Fruit fly (Drosophila melanogaster) whole organism, embryonic: ENCODE results near the gene CG8814.
A peak's percentile ranks its signal among the peaks of the same experiment; 100 is the strongest.

Experiments used
- Abd-B ChIP-seq: fragments of 200-800 bp; sonication (Bioruptor generic); optimal IDR thresholded peaks from 2 replicates; lab custom pipeline; 2018; ENCODE audit warnings: missing biosample characterization, mild to moderate bottlenecking, missing genetic modification characterization, moderate library complexity
- Atf6 ChIP-seq: fragments of 200-800 bp; sonication (Bioruptor generic); IDR thresholded peaks from 2 replicates; pipeline ENCODE4 v1.3.6; 2022; ENCODE audit warnings: missing biosample characterization, missing genetic modification characterization
- Awh ChIP-seq: fragments of 200-800 bp; sonication (Bioruptor generic); IDR thresholded peaks from 2 replicates; pipeline ENCODE4, ENCODE4 v1.3.6; 2022; ENCODE audit warnings: missing biosample characterization, missing genetic modification characterization
- CG10274 ChIP-seq: fragments of 200-800 bp; sonication (Bioruptor generic); optimal IDR thresholded peaks from 3 replicates; lab custom pipeline; 2017; ENCODE audit warnings: missing biosample characterization, mild to moderate bottlenecking, missing genetic modification characterization
- CG10366 ChIP-seq: fragments of 200-800 bp; sonication (Bioruptor generic); IDR thresholded peaks from 2 replicates; pipeline ENCODE4 v1.3.6; 2022; ENCODE audit warnings: missing biosample characterization, missing genetic modification characterization
- CG11560 ChIP-seq: fragments of 200-800 bp; sonication (Bioruptor generic); IDR thresholded peaks from 3 replicates; pipeline ENCODE4 v1.3.6; 2022; ENCODE audit warnings: missing biosample characterization, missing genetic modification characterization
- CG11696 ChIP-seq: fragments of 200-800 bp; sonication (Bioruptor generic); IDR thresholded peaks from 2 replicates; pipeline ENCODE4 v1.3.6; 2022; ENCODE audit warnings: missing biosample characterization, missing genetic modification characterization
- CG14441 ChIP-seq: fragments of 200-800 bp; sonication (Bioruptor generic); IDR thresholded peaks from 2 replicates; pipeline ENCODE4 v1.3.6; 2022; ENCODE audit warnings: missing biosample characterization, missing genetic modification characterization
- CG14860 ChIP-seq: fragments of 200-800 bp; sonication (Bioruptor generic); IDR thresholded peaks from 3 replicates; pipeline ENCODE4 v1.3.6; 2022; ENCODE audit warnings: missing biosample characterization, missing genetic modification characterization; ENCODE audit not compliant: partially characterized antibody
- CG15011 ChIP-seq: fragments of 200-800 bp; sonication (Bioruptor generic); optimal IDR thresholded peaks from 3 replicates; lab custom pipeline; 2018; ENCODE audit warnings: missing biosample characterization, mild to moderate bottlenecking, missing genetic modification characterization
- CG17568 ChIP-seq: fragments of 200-800 bp; sonication (Bioruptor generic); optimal IDR thresholded peaks from 2 replicates; lab custom pipeline; 2018; ENCODE audit warnings: missing biosample characterization, mild to moderate bottlenecking, missing genetic modification characterization, moderate library complexity
- CG18619 ChIP-seq: fragments of 200-800 bp; sonication (Bioruptor generic); optimal IDR thresholded peaks from 3 replicates; lab custom pipeline; 2017; ENCODE audit warnings: missing biosample characterization, mild to moderate bottlenecking, missing genetic modification characterization
- CG2199 ChIP-seq: fragments of 200-800 bp; sonication (Bioruptor generic); IDR thresholded peaks from 3 replicates; pipeline ENCODE4 v1.3.6; 2022; ENCODE audit warnings: missing biosample characterization, missing genetic modification characterization
- CG2678 ChIP-seq: fragments of 200-800 bp; sonication (Bioruptor generic); optimal IDR thresholded peaks from 3 replicates; lab custom pipeline; 2019; ENCODE audit warnings: missing biosample characterization, mild to moderate bottlenecking, missing genetic modification characterization, moderate library complexity
- CG2889 ChIP-seq: fragments of 200-800 bp; sonication (Bioruptor generic); IDR thresholded peaks from 3 replicates; pipeline ENCODE4 v1.3.6; 2022; ENCODE audit warnings: missing biosample characterization, missing genetic modification characterization
- CG31388 ChIP-seq: fragments of 200-800 bp; sonication (Bioruptor generic); optimal IDR thresholded peaks from 2 replicates; lab custom pipeline; 2016; ENCODE audit warnings: missing biosample characterization, missing genetic modification characterization
- CG3726 ChIP-seq: fragments of 200-800 bp; sonication (Bioruptor generic); IDR thresholded peaks from 3 replicates; pipeline ENCODE4, ENCODE4 v1.3.6; 2022; ENCODE audit warnings: missing biosample characterization, missing genetic modification characterization
- CG6254 ChIP-seq: fragments of 200-800 bp; sonication (Bioruptor generic); optimal IDR thresholded peaks from 3 replicates; lab custom pipeline; 2017; ENCODE audit warnings: mild to moderate bottlenecking, missing biosample characterization, missing genetic modification reagents, missing genetic modification characterization
- CG7987 ChIP-seq: fragments of 200-800 bp; sonication (Bioruptor generic); optimal IDR thresholded peaks from 2 replicates; lab custom pipeline; 2018; ENCODE audit warnings: missing biosample characterization, mild to moderate bottlenecking, missing genetic modification characterization, moderate library complexity
- CG8388 ChIP-seq: fragments of 200-800 bp; sonication (Bioruptor generic); optimal IDR thresholded peaks from 2 replicates; lab custom pipeline; 2019; ENCODE audit warnings: missing biosample characterization, mild to moderate bottlenecking, missing genetic modification characterization, moderate library complexity
- CG9609 ChIP-seq: fragments of 200-800 bp; sonication (Bioruptor generic); optimal IDR thresholded peaks from 3 replicates; lab custom pipeline; 2016; ENCODE audit warnings: missing biosample characterization, missing genetic modification characterization
- CG9932 ChIP-seq: fragments of 200-800 bp; sonication (Bioruptor generic); IDR thresholded peaks from 2 replicates; pipeline ENCODE4 v1.3.6; 2022; ENCODE audit warnings: missing biosample characterization, missing genetic modification characterization
- CoRest ChIP-seq: fragments of 200-800 bp; sonication (Bioruptor generic); optimal IDR thresholded peaks from 3 replicates; lab custom pipeline; 2018; ENCODE audit warnings: missing biosample characterization, mild to moderate bottlenecking, missing genetic modification characterization, moderate library complexity
- Hr3 ChIP-seq: fragments of 200-800 bp; sonication (Bioruptor generic); optimal IDR thresholded peaks from 3 replicates; lab custom pipeline; 2016; ENCODE audit warnings: missing biosample characterization, missing genetic modification characterization
- NFAT ChIP-seq: fragments of 200-800 bp; sonication (Bioruptor generic); IDR thresholded peaks from 2 replicates; pipeline ENCODE4 v1.3.6; 2022; ENCODE audit warnings: missing biosample characterization, missing genetic modification characterization
- Nf-YA ChIP-seq: fragments of 200-800 bp; sonication (Bioruptor generic); IDR thresholded peaks from 2 replicates; pipeline ENCODE4 v1.3.6; 2022; ENCODE audit warnings: missing biosample characterization, missing genetic modification characterization
- Oli ChIP-seq: fragments of 200-800 bp; sonication (Bioruptor generic); optimal IDR thresholded peaks from 2 replicates; lab custom pipeline; 2018; ENCODE audit warnings: missing biosample characterization, mild to moderate bottlenecking, missing genetic modification characterization, moderate library complexity
- Vsx1 ChIP-seq: fragments of 200-800 bp; sonication (Bioruptor generic); optimal IDR thresholded peaks from 2 replicates; lab custom pipeline; 2017; ENCODE audit warnings: missing biosample characterization, mild to moderate bottlenecking, missing genetic modification characterization, missing genetic modification reagents
- YL-1 ChIP-seq: fragments of 200-800 bp; sonication (Bioruptor generic); optimal IDR thresholded peaks from 3 replicates; lab custom pipeline; 2017; ENCODE audit warnings: missing biosample characterization, mild to moderate bottlenecking, missing genetic modification characterization
- aop ChIP-seq: fragments of 200-800 bp; sonication (Bioruptor generic); IDR thresholded peaks from 2 replicates; pipeline ENCODE4 v1.3.6; 2022; ENCODE audit warnings: missing biosample characterization, missing genetic modification characterization
- bcd ChIP-seq: fragments of 200-800 bp; sonication (Bioruptor generic); optimal IDR thresholded peaks from 2 replicates; lab custom pipeline; 2017; ENCODE audit warnings: missing biosample characterization, mild to moderate bottlenecking, missing genetic modification characterization
- dm ChIP-seq: fragments of 200-800 bp; sonication (Bioruptor generic); optimal IDR thresholded peaks from 3 replicates; lab custom pipeline; 2016; ENCODE audit warnings: missing biosample characterization, missing genetic modification characterization
- emc ChIP-seq: fragments of 200-800 bp; sonication (Bioruptor generic); optimal IDR thresholded peaks from 2 replicates; lab custom pipeline; 2016; ENCODE audit warnings: missing biosample characterization, missing genetic modification characterization
- ewg ChIP-seq: fragments of 200-800 bp; sonication (Bioruptor generic); optimal IDR thresholded peaks from 3 replicates; lab custom pipeline; 2017; ENCODE audit warnings: mild to moderate bottlenecking, missing biosample characterization, missing genetic modification reagents, missing genetic modification characterization
- fd64A ChIP-seq: fragments of 200-800 bp; sonication (Bioruptor generic); optimal IDR thresholded peaks from 3 replicates; lab custom pipeline; 2018; ENCODE audit warnings: missing biosample characterization, mild to moderate bottlenecking, missing genetic modification characterization
- grau ChIP-seq: fragments of 200-800 bp; optimal IDR thresholded peaks from 3 replicates; lab custom pipeline; 2019; ENCODE audit warnings: missing biosample characterization, mild to moderate bottlenecking, missing genetic modification characterization, moderate library complexity
- hbn ChIP-seq: fragments of 200-800 bp; sonication (Bioruptor generic); IDR thresholded peaks from 2 replicates; pipeline ENCODE4 v1.3.6; 2022; ENCODE audit warnings: missing biosample characterization, missing genetic modification characterization; ENCODE audit not compliant: partially characterized antibody
- lab ChIP-seq: fragments of 200-800 bp; sonication (Bioruptor generic); optimal IDR thresholded peaks from 3 replicates; lab custom pipeline; 2017; ENCODE audit warnings: missing biosample characterization, missing genetic modification characterization, mild to moderate bottlenecking, moderate library complexity, missing genetic modification reagents
- nmo ChIP-seq: fragments of 200-800 bp; sonication (Bioruptor generic); optimal IDR thresholded peaks from 2 replicates; lab custom pipeline; 2018; ENCODE audit warnings: missing biosample characterization, mild to moderate bottlenecking, missing genetic modification characterization, moderate library complexity
- oc ChIP-seq: fragments of 200-800 bp; sonication (Bioruptor generic); optimal IDR thresholded peaks from 2 replicates; lab custom pipeline; 2018; ENCODE audit warnings: missing biosample characterization, mild to moderate bottlenecking, missing genetic modification characterization, moderate library complexity
- phol ChIP-seq: fragments of 200-800 bp; sonication (Bioruptor generic); optimal IDR thresholded peaks from 3 replicates; lab custom pipeline; 2018; ENCODE audit warnings: missing biosample characterization, mild to moderate bottlenecking, missing genetic modification characterization, moderate library complexity
- pita ChIP-seq: fragments of 200-800 bp; sonication (Bioruptor generic); optimal IDR thresholded peaks from 2 replicates; lab custom pipeline; 2017; ENCODE audit warnings: missing biosample characterization, mild to moderate bottlenecking, missing genetic modification characterization
- prd ChIP-seq, 3 experiments: fragments of >200 bp in 2 of 3; fragments of 200-800 bp in 1 of 3; sonication (Bioruptor generic) in 1 of 3; optimal IDR thresholded peaks in 2 of 3; IDR thresholded peaks in 1 of 3; 2 replicates in 2 of 3; 3 replicates in 1 of 3; pipeline versions ENCODE4 v1.3.6 to Lab custom; 2017 to 2022; ENCODE audit warnings: missing biosample characterization in 1 of 3, missing genetic modification characterization in 1 of 3
- row ChIP-seq: fragments of 200-800 bp; sonication (Bioruptor generic); IDR thresholded peaks from 3 replicates; pipeline ENCODE4 v1.3.6; 2022; ENCODE audit warnings: missing biosample characterization, missing genetic modification characterization
- sc ChIP-seq, 3 experiments: fragments of >200 bp in 2 of 3; fragments of 200-800 bp in 1 of 3; sonication (Bioruptor generic) in 1 of 3; optimal IDR thresholded peaks; 2 replicates in 2 of 3; 3 replicates in 1 of 3; lab custom pipeline; 2017; ENCODE audit warnings: mild to moderate bottlenecking in 1 of 3, missing biosample characterization in 1 of 3, missing genetic modification characterization in 1 of 3, missing genetic modification reagents in 1 of 3
- slbo ChIP-seq: fragments of 200-800 bp; sonication (Bioruptor generic); IDR thresholded peaks from 2 replicates; pipeline ENCODE4 v1.3.6; 2022; ENCODE audit warnings: missing biosample characterization, missing genetic modification characterization
- so ChIP-seq: fragments of 200-800 bp; sonication (Bioruptor generic); IDR thresholded peaks from 3 replicates; pipeline ENCODE4 v1.3.6; 2022; ENCODE audit warnings: missing biosample characterization, missing genetic modification characterization
- sug ChIP-seq: fragments of 200-800 bp; optimal IDR thresholded peaks from 2 replicates; lab custom pipeline; 2019; ENCODE audit warnings: missing biosample characterization, mild to moderate bottlenecking, missing genetic modification characterization, moderate library complexity
- zfh2 ChIP-seq: fragments of 200-800 bp; sonication (Bioruptor generic); optimal IDR thresholded peaks from 2 replicates; lab custom pipeline; 2016; ENCODE audit warnings: missing biosample characterization, missing genetic modification characterization

The CG8814 gene

dm6 chr2L:2878859-2879258, 4.2 kb downstream of the CG8814 start, which contains the start of gene RabGGTb (continued):
- no peak for TF ChIP-seq CG31388
- peak; percentile 77; the same call in 2 of the 3 replicates for TF ChIP-seq so (GFP tag; lab: Robert Waterston, UW)
- peak; percentile 49 for TF ChIP-seq oc (tag; lab: Kevin White, UChicago)
- no peak for TF ChIP-seq CG6254
- TF ChIP-seq grau (tag; lab: Kevin White, UChicago): peak; percentile 55
- TF ChIP-seq CG9932 (GFP tag; lab: Robert Waterston, UW): peak; percentile 86
- peak; percentile 79 for TF ChIP-seq Awh
- peak; percentile 50; the same call in 1 of the 2 replicates for TF ChIP-seq hbn (GFP tag; lab: Robert Waterston, UW)
- TF ChIP-seq dm (GFP tag; lab: Kevin White, UChicago): peak; percentile 56
- no peak for TF ChIP-seq CG7987 (GFP tag; lab: Kevin White, UChicago)
- TF ChIP-seq CG17568 (GFP tag; lab: Kevin White, UChicago): no peak
- no peak for TF ChIP-seq aop
- peak; percentile 5 for TF ChIP-seq CG9609
- TF ChIP-seq ewg (GFP tag; lab: Kevin White, UChicago): peak; percentile 5
- TF ChIP-seq Oli (tag; lab: Kevin White, UChicago): peak; percentile 36
- TF ChIP-seq prd (optimal IDR thresholded peaks at IDR 0.05; lab: Kevin White, UChicago): no peak
- TF ChIP-seq prd (GFP tag; IDR thresholded peaks at IDR 0.05; lab: Robert Waterston, UW): peak; percentile 79
- TF ChIP-seq sug (tag; lab: Kevin White, UChicago): peak; percentile 31
- TF ChIP-seq CG10366 (GFP tag; lab: Robert Waterston, UW): peak; percentile 68
- TF ChIP-seq CG2889 (GFP tag; lab: Robert Waterston, UW): peak; percentile 42; the same call in 1 of the 3 replicates
- no peak for TF ChIP-seq YL-1
- peak; percentile 43; the same call in 1 of the 2 replicates for TF ChIP-seq CG11696 (GFP tag; lab: Robert Waterston, UW)
- no peak for TF ChIP-seq CG10274
- peak; percentile 86 for TF ChIP-seq slbo (GFP tag; lab: Robert Waterston, UW)
- no peak for TF ChIP-seq Abd-B (GFP tag; lab: Kevin White, UChicago)
- TF ChIP-seq CG2199 (GFP tag; lab: Robert Waterston, UW): no peak
- TF ChIP-seq Hr3: peak; percentile 33
- peak; percentile 30 for TF ChIP-seq nmo
- no peak for TF ChIP-seq emc (GFP tag; lab: Kevin White, UChicago)
- TF ChIP-seq CG14860 (GFP tag; lab: Robert Waterston, UW): no peak
- peak; percentile 61 for TF ChIP-seq bcd (GFP tag; lab: Kevin White, UChicago)
- peak; percentile 82 for TF ChIP-seq Atf6
- TF ChIP-seq Nf-YA (GFP tag; lab: Robert Waterston, UW): no peak
- TF ChIP-seq phol: peak; percentile 24
- peak; percentile 44 for TF ChIP-seq CG18619 (GFP tag; lab: Kevin White, UChicago)
- peak; percentile 61 for TF ChIP-seq zfh2 (GFP tag; lab: Kevin White, UChicago)
- TF ChIP-seq CG8388: peak; percentile 33
- TF ChIP-seq lab (GFP tag; lab: Kevin White, UChicago): peak; percentile 72
- TF ChIP-seq CG2678 (tag; lab: Kevin White, UChicago): peak; percentile 61
- TF ChIP-seq pita: no peak
- TF ChIP-seq Vsx1: peak; percentile 51
- TF ChIP-seq CG3726 (GFP tag; lab: Robert Waterston, UW): 0 out of 3 replicates have a peak, but pooled peaks have one; percentile 36
- TF ChIP-seq CG15011 (GFP tag; lab: Kevin White, UChicago): no peak
- TF ChIP-seq CoRest (tag; lab: Kevin White, UChicago): peak; percentile 48
- peak; percentile 80 for TF ChIP-seq NFAT
- peak; percentile 79 for TF ChIP-seq CG14441 (GFP tag; lab: Robert Waterston, UW)
- no peak for TF ChIP-seq sc (optimal IDR thresholded peaks at IDR 0.05; lab: Kevin White, UChicago)
- no peak for TF ChIP-seq sc (GFP tag; optimal IDR thresholded peaks at IDR 0.05; lab: Kevin White, UChicago)
- TF ChIP-seq fd64A (GFP tag; lab: Kevin White, UChicago): no peak
- peak; percentile 92 for TF ChIP-seq row (GFP tag; lab: Robert Waterston, UW)
- 0 out of 3 replicates have a peak, but pooled peaks have one; percentile 10 for TF ChIP-seq CG11560 (tag; lab: Robert Waterston, UW)
